Worm (Caenorhabditis elegans) whole organism, L4 larva: ENCODE measurements around the gene cng-1.

ENCODE experiments used
- dmd-9 ChIP-seq: fragments of 200-800 bp; sonication (Bioruptor generic); IDR thresholded peaks from 2 replicates; pipeline ENCODE4 v1.3.6; 2022; ENCODE audit warnings: missing genetic modification reagents, missing genetic modification characterization, missing compliant biosample characterization
- fkh-10 ChIP-seq: fragments of 150-350 bp; optimal IDR thresholded peaks from 2 replicates; lab custom pipeline; 2014; ENCODE audit warnings: missing biosample characterization, missing genetic modification reagents, missing genetic modification characterization
- hlh-30 ChIP-seq: sonication (generic microtip); optimal IDR thresholded peaks from 2 replicates; lab custom pipeline; 2017; ENCODE audit warnings: antibody characterized with exemption, mild to moderate bottlenecking, missing genetic modification characterization, missing compliant biosample characterization; ENCODE audit not compliant: insufficient read depth
- lsy-2 ChIP-seq, 2 experiments: fragments of 150-350 bp in 1 of 2; sonication (generic microtip) in 1 of 2; optimal IDR thresholded peaks; 2 replicates each; lab custom pipeline; 2014 to 2017; ENCODE audit warnings: missing biosample characterization in 2 of 2, missing genetic modification characterization in 2 of 2
- nhr-77 ChIP-seq: fragments of 150-350 bp; optimal IDR thresholded peaks from 2 replicates; lab custom pipeline; 2014; ENCODE audit warnings: missing biosample characterization, missing genetic modification characterization

DNA sequence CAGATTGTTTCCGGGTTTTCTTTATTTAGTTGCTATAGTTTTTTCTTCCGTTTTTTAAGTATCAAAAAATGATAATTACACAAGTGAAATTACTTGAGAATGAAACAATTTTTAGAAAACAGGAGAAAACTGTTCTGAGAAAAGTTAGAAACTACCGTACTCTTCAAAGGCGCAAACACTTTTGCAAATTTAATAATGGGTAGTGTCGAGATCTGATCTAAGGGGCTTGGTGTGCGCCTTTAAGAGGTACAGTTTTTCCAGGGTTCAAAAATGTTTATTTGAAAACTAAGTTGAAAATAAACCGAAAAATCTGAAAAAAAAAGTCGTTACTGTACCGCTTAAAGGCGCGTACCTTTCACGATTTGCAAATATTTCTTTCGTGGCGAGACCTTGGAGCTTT, 29.3 kb upstream of the cng-1 start:
- no peak for TF ChIP-seq nhr-77
- no peak for TF ChIP-seq lsy-2 (tag; optimal IDR thresholded peaks at IDR 0.05; lab: Kevin White, UChicago)
- no peak for TF ChIP-seq hlh-30 (tag; lab: Kevin White, UChicago)
- TF ChIP-seq dmd-9 = no peak
- no peak for TF ChIP-seq fkh-10
